Fruit fly (Drosophila melanogaster) whole organism, prepupa: ENCODE data around the gene ArfGAP1.

Experiments used
- Blimp-1 ChIP-seq: fragments of 200-800 bp; sonication (Bioruptor generic); optimal IDR thresholded peaks from 3 replicates; lab custom pipeline; 2017; ENCODE audit warnings: missing biosample characterization, missing genetic modification characterization, mild to moderate bottlenecking, moderate library complexity, missing genetic modification reagents
- CG10669 ChIP-seq: fragments of 200-800 bp; sonication (Bioruptor generic); optimal IDR thresholded peaks from 3 replicates; lab custom pipeline; 2018; ENCODE audit warnings: missing biosample characterization, mild to moderate bottlenecking, missing genetic modification characterization, moderate library complexity
- CG11902 ChIP-seq: fragments of 200-800 bp; sonication (Bioruptor generic); optimal IDR thresholded peaks from 3 replicates; lab custom pipeline; 2016; ENCODE audit warnings: missing biosample characterization, missing genetic modification characterization
- CG15336 ChIP-seq: fragments of 200-800 bp; sonication (Bioruptor generic); IDR thresholded peaks from 2 replicates; pipeline ENCODE4 v1.3.6; 2022; ENCODE audit warnings: missing biosample characterization, missing genetic modification characterization
- CG3032 ChIP-seq: fragments of 200-800 bp; optimal IDR thresholded peaks from 2 replicates; lab custom pipeline; 2019; ENCODE audit warnings: missing biosample characterization, mild to moderate bottlenecking, missing genetic modification characterization, moderate library complexity
- CG32006 ChIP-seq: fragments of 200-800 bp; sonication (Bioruptor generic); optimal IDR thresholded peaks from 3 replicates; lab custom pipeline; 2017; ENCODE audit warnings: missing biosample characterization, mild to moderate bottlenecking, missing genetic modification characterization
- CG3919 ChIP-seq: fragments of 200-800 bp; sonication (Bioruptor generic); optimal IDR thresholded peaks from 3 replicates; lab custom pipeline; 2016; ENCODE audit warnings: missing biosample characterization, missing genetic modification characterization
- CG4318 ChIP-seq: fragments of 200-800 bp; sonication (Bioruptor generic); optimal IDR thresholded peaks from 3 replicates; lab custom pipeline; 2017; ENCODE audit warnings: missing biosample characterization, mild to moderate bottlenecking, missing genetic modification characterization
- CG6276 ChIP-seq: fragments of 200-800 bp; sonication (Bioruptor generic); optimal IDR thresholded peaks from 2 replicates; lab custom pipeline; 2017; ENCODE audit warnings: missing biosample characterization, mild to moderate bottlenecking, missing genetic modification characterization
- CG6808 ChIP-seq: fragments of 200-800 bp; sonication (Bioruptor generic); optimal IDR thresholded peaks from 3 replicates; lab custom pipeline; 2017; ENCODE audit warnings: missing biosample characterization, missing genetic modification characterization, mild to moderate bottlenecking, moderate library complexity, missing genetic modification reagents
- CG6854 ChIP-seq: fragments of 200-800 bp; sonication (Bioruptor generic); optimal IDR thresholded peaks from 2 replicates; lab custom pipeline; 2017; ENCODE audit warnings: missing biosample characterization, mild to moderate bottlenecking, missing genetic modification characterization
- CG7368 ChIP-seq: fragments of 200-800 bp; sonication (Bioruptor generic); optimal IDR thresholded peaks from 3 replicates; lab custom pipeline; 2016; ENCODE audit warnings: missing biosample characterization, missing genetic modification characterization
- CG9139 ChIP-seq: fragments of 200-800 bp; sonication (Bioruptor generic); optimal IDR thresholded peaks from 3 replicates; lab custom pipeline; 2017; ENCODE audit warnings: missing biosample characterization, mild to moderate bottlenecking, missing genetic modification characterization
- Eip75B ChIP-seq: fragments of 200-800 bp; sonication (Bioruptor generic); optimal IDR thresholded peaks from 3 replicates; lab custom pipeline; 2016; ENCODE audit warnings: missing biosample characterization, missing genetic modification characterization
- Eip93F ChIP-seq: fragments of 200-800 bp; sonication (Bioruptor generic); optimal IDR thresholded peaks from 2 replicates; lab custom pipeline; 2016; ENCODE audit warnings: missing biosample characterization, mild to moderate bottlenecking, missing genetic modification characterization
- Ets21C ChIP-seq: fragments of 200-800 bp; sonication (Bioruptor generic); optimal IDR thresholded peaks from 3 replicates; lab custom pipeline; 2016; ENCODE audit warnings: missing biosample characterization, missing genetic modification characterization
- Ets96B ChIP-seq: fragments of 200-800 bp; optimal IDR thresholded peaks from 2 replicates; lab custom pipeline; 2019; ENCODE audit warnings: missing biosample characterization, mild to moderate bottlenecking, missing genetic modification characterization, moderate library complexity
- Lpt ChIP-seq: fragments of 200-800 bp; sonication (Bioruptor generic); optimal IDR thresholded peaks from 3 replicates; lab custom pipeline; 2016; ENCODE audit warnings: missing biosample characterization, missing genetic modification characterization
- OdsH ChIP-seq: fragments of 200-800 bp; sonication (Bioruptor generic); optimal IDR thresholded peaks from 3 replicates; lab custom pipeline; 2016; ENCODE audit warnings: missing biosample characterization, missing genetic modification characterization
- Sox102F ChIP-seq: fragments of 200-800 bp; sonication (Bioruptor generic); optimal IDR thresholded peaks from 2 replicates; lab custom pipeline; 2016; ENCODE audit warnings: missing biosample characterization, mild to moderate bottlenecking, missing genetic modification characterization
- Sox14 ChIP-seq: fragments of 200-800 bp; sonication (Bioruptor generic); optimal IDR thresholded peaks from 3 replicates; lab custom pipeline; 2016; ENCODE audit warnings: missing biosample characterization, missing genetic modification characterization
- Sox15 ChIP-seq: fragments of 200-800 bp; sonication (Bioruptor generic); optimal IDR thresholded peaks from 3 replicates; lab custom pipeline; 2016; ENCODE audit warnings: missing biosample characterization, missing genetic modification characterization
- achi ChIP-seq: fragments of 200-800 bp; sonication (Bioruptor generic); optimal IDR thresholded peaks from 3 replicates; lab custom pipeline; 2016; ENCODE audit warnings: missing biosample characterization, missing genetic modification characterization
- cyc ChIP-seq: fragments of 200-800 bp; sonication (Bioruptor generic); optimal IDR thresholded peaks from 3 replicates; lab custom pipeline; 2016; ENCODE audit warnings: missing biosample characterization, missing genetic modification characterization
- dac ChIP-seq: fragments of 200-800 bp; sonication (Bioruptor generic); optimal IDR thresholded peaks from 2 replicates; lab custom pipeline; 2017; ENCODE audit warnings: missing biosample characterization, mild to moderate bottlenecking, missing genetic modification characterization
- dsx ChIP-seq: fragments of 200-800 bp; optimal IDR thresholded peaks from 3 replicates; lab custom pipeline; 2019; ENCODE audit warnings: missing biosample characterization, mild to moderate bottlenecking, missing genetic modification characterization, moderate library complexity; ENCODE audit not compliant: poor library complexity, severe bottlenecking
- fd85E ChIP-seq: fragments of 200-800 bp; sonication (Bioruptor generic); optimal IDR thresholded peaks from 3 replicates; lab custom pipeline; 2016; ENCODE audit warnings: missing biosample characterization, missing genetic modification characterization
- fkh ChIP-seq: fragments of 200-800 bp; sonication (Bioruptor generic); optimal IDR thresholded peaks from 3 replicates; lab custom pipeline; 2017; ENCODE audit warnings: missing biosample characterization, mild to moderate bottlenecking, missing genetic modification characterization, moderate library complexity
- net ChIP-seq: fragments of 200-800 bp; sonication (Bioruptor generic); optimal IDR thresholded peaks from 3 replicates; lab custom pipeline; 2016; ENCODE audit warnings: missing biosample characterization, missing genetic modification characterization
- salr ChIP-seq, 2 experiments: fragments of 200-800 bp; sonication (Bioruptor generic); optimal IDR thresholded peaks; 3 replicates each; lab custom pipeline; 2016 to 2018; ENCODE audit warnings: missing biosample characterization in 2 of 2, missing genetic modification characterization in 2 of 2, mild to moderate bottlenecking in 1 of 2
- spab ChIP-seq: fragments of 200-800 bp; sonication (Bioruptor generic); optimal IDR thresholded peaks from 2 replicates; lab custom pipeline; 2017; ENCODE audit warnings: missing biosample characterization, mild to moderate bottlenecking, missing genetic modification characterization, missing genetic modification reagents
- ss ChIP-seq, 2 experiments: fragments of 200-800 bp; sonication (Bioruptor generic); optimal IDR thresholded peaks; 2 replicates in 1 of 2; 3 replicates in 1 of 2; lab custom pipeline; 2017 to 2018; ENCODE audit warnings: mild to moderate bottlenecking in 2 of 2, missing biosample characterization in 2 of 2, missing genetic modification characterization in 2 of 2, moderate library complexity in 1 of 2
- svp ChIP-seq: fragments of 200-800 bp; sonication (Bioruptor generic); peaks from one replicate; lab custom pipeline; 2016; ENCODE audit warnings: missing biosample characterization, missing genetic modification characterization

The ArfGAP1 gene

DNA sequence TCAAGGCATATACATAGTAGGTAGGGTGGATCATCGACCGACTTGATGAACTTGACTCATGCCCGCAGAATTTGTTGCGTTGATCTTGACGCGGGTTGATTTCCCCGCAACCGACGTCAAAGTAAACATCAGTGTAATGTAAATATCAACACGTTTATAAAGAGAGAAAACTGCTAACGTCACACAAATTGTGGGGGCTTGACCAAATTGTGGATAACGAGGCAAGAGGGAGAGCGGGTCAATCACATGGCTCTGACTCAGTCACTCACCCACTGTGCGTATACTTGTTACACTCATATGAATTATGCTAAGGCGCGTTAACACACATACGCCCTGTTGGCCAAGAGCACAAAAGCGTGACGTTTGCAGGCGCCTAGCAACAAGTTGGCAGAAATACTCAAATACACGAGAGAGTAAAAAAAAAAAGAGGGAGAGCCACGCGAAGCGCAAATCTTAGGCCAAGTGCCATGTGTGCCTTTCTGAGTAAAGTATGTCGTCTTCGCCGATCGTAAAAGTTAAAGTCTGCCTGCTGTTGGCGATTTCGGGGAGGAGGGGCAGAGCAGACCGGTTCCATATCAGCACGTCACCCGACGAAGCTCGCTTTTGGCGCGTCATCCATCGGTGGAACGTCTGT, 10.3 kb downstream of the ArfGAP1 start (continued):
- peak; percentile 60 to 84 for TF ChIP-seq ss (GFP tag; optimal IDR thresholded peaks at IDR 0.05; lab: Kevin White, UChicago)
- TF ChIP-seq CG9139 = peak; percentile 41
- TF ChIP-seq OdsH (GFP tag; lab: Kevin White, UChicago) = peak; percentile 67
- TF ChIP-seq svp = peak; percentile 90
- peak; percentile 4 for TF ChIP-seq CG3032
- TF ChIP-seq Sox102F (GFP tag; lab: Kevin White, UChicago) = no peak
- TF ChIP-seq CG6808 = peak; percentile 52
- TF ChIP-seq CG10669 (GFP tag; lab: Kevin White, UChicago) = no peak

DNA sequence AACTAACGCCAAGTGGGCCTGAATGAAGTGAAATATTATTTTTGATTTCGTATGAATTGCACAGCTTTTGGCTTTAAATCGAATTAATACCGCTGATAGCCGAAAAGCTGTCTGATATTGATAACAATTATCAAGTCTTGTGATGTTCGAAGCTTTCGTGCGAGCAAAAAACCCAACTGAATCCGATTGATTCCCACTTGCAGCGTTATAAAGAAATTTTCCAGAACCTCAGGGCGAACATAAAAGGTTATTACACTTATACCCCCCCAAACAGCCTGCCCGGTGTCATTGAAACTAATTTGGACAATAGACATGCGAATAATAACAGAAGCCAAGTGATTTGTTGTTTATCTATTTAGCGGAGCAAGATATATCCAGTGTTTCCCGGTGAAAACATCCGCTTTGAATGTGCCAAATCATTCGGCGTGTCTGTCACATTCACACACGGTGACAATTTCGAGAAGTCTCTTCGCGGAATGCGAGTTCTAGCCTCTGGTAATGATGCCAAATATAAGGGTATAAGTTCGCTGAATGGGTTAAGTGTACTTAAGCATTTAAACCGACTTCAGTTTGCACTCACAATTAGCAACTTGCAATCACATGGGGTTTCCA, 11.4 kb downstream of the ArfGAP1 start:
- no peak for TF ChIP-seq CG3919
- peak; percentile 77 for TF ChIP-seq svp

DNA sequence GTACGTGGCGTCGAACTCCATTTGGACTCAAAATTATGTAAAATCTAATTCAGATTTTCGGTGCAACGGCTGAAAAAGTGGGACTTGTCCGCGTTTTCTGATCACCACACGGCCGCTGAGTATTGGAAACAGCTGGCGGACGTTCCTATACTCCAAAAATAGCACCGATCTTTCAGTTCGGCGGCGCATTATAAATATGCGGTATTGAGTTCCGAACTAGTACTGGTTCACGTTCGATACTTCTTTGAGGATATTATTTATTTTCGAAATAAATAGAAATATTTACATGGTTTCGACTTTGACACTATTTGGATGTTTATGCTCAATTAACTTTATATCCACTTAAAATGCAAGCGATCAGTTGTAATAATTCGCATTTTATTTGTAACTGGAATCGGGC, 15.6 kb downstream of the ArfGAP1 start, which contains the start of gene Smyd4-2:
Smyd4-2 (minus strand) TSS at position 136 of the 400 bp plus-strand sequence.
- TF ChIP-seq CG9139 (no peak), CG6276 (no peak), dac (GFP tag; lab: Kevin White, UChicago) (no peak), fkh (no peak), Ets96B (tag; lab: Kevin White, UChicago) (no peak), dsx (no peak), Sox14 (GFP tag; lab: Kevin White, UChicago) (no peak), net (GFP tag; lab: Kevin White, UChicago) (no peak), Blimp-1 (no peak), Eip93F (GFP tag; lab: Kevin White, UChicago) (no peak), CG6808 (no peak), Eip75B (no peak), CG15336 (GFP tag; lab: Robert Waterston, UW) (no peak), CG11902 (GFP tag; lab: Kevin White, UChicago) (no peak), OdsH (GFP tag; lab: Kevin White, UChicago) (no peak), Sox15 (no peak), Ets21C (GFP tag; lab: Kevin White, UChicago) (no peak), CG6854 (GFP tag; lab: Kevin White, UChicago) (no peak)

DNA sequence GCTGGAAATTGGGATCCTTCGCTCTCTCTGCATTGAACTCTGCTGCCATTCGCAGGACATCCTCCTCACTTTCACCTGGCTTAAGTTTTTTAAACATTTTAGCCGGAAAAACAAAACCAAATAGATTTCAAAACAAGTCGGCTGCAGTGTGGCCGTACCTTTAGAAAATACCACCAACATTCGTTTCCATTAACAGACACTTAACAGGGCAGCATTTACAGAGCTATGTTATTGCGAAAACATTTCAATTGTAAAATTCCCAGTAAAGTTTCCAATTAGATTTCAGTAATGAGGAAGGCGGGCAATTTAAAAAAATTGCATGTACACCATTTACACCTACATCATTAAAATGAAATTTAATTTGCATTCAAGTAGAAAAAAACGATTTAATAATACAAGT, 18.2 kb downstream of the ArfGAP1 start, which contains the start of gene CG32104:
CG32104 (minus strand) TSS at position 152 of the 400 bp plus-strand sequence.
- no peak for TF ChIP-seq CG15336 (GFP tag; lab: Robert Waterston, UW)

DNA sequence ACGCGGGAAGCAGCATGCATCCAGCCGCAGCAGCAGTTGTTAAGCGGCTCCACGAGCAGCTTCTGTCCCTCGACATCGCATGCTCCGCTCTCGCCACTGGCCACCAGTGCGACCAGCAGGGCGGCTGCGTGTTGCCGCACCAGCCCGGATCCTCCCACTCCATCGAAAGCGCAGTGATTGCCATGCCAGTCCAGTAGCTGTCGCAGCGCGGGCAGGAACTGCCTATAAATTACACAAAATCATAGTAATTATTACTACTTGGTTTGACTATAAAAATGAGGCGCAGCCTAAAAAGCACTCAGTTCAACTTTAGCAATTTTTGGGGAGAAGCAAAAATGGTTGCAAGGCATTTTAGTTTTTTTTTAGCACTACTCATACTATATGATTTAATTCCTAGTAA, 21.5 kb downstream of the ArfGAP1 start, which contains the start of gene Obp69a:
Obp69a (plus strand) TSS at position 301 of the 400 bp plus-strand sequence.
- TF ChIP-seq CG11902 (GFP tag; lab: Kevin White, UChicago) = no peak
- no peak for TF ChIP-seq dsx
- TF ChIP-seq achi = no peak
- TF ChIP-seq Eip93F (GFP tag; lab: Kevin White, UChicago) = no peak
- TF ChIP-seq CG4318 = no peak
- TF ChIP-seq Blimp-1 = no peak
- no peak for TF ChIP-seq salr (GFP tag; optimal IDR thresholded peaks at IDR 0.05; lab: Kevin White, UChicago)
- no peak for TF ChIP-seq Sox15
- TF ChIP-seq CG10669 (GFP tag; lab: Kevin White, UChicago) = no peak
- no peak for TF ChIP-seq CG3919
- no peak for TF ChIP-seq CG7368 (GFP tag; lab: Kevin White, UChicago)
- no peak for TF ChIP-seq CG3032
- no peak for TF ChIP-seq spab (GFP tag; lab: Kevin White, UChicago)
- TF ChIP-seq cyc (GFP tag; lab: Kevin White, UChicago) = no peak
- TF ChIP-seq Ets96B (tag; lab: Kevin White, UChicago) = no peak
- no peak for TF ChIP-seq Lpt
- no peak for TF ChIP-seq CG32006 (GFP tag; lab: Kevin White, UChicago)
- TF ChIP-seq fd85E (GFP tag; lab: Kevin White, UChicago) = no peak
- no peak for TF ChIP-seq net (GFP tag; lab: Kevin White, UChicago)
